Worm (Caenorhabditis elegans): ENCODE data around the gene ZK353.2.

The ZK353.2 gene

ce11 chrIII:8429035-8429434, 30.5 kb downstream of the ZK353.2 start, which contains the start of gene ZK1236.1:
TSS of gene ZK1236.1 (plus strand) at chrIII:8429297.
- TF ChIP-seq unc-62 (GFP tag; optimal IDR thresholded peaks at IDR 0.05) = no peak

ce11 chrIII:8429497-8429896, 31.0 kb downstream of the ZK353.2 start:
- TF ChIP-seq unc-62 (GFP tag; optimal IDR thresholded peaks at IDR 0.05) = no peak

ce11 chrIII:8432143-8432542, 33.6 kb downstream of the ZK353.2 start, which contains the start of gene ZK1236.5:
TSS of gene ZK1236.5 (minus strand) at chrIII:8432214.
- TF ChIP-seq unc-62 (GFP tag; optimal IDR thresholded peaks at IDR 0.05) = no peak

ce11 chrIII:8435074-8435473, 36.6 kb downstream of the ZK353.2 start, which contains the start of gene ZK1236.9:
TSS of gene ZK1236.9 (minus strand) at chrIII:8435174.
- TF ChIP-seq unc-62 (GFP tag; optimal IDR thresholded peaks at IDR 0.05) = no peak

ce11 chrIII:8437763-8438414, 39.4 kb downstream of the ZK353.2 start:
- TF ChIP-seq unc-62 (GFP tag; optimal IDR thresholded peaks at IDR 0.05) = no peak

ce11 chrIII:8439312-8439711, 40.8 kb downstream of the ZK353.2 start, which contains the start of gene pqn-96:
TSS of gene pqn-96 (minus strand) at chrIII:8439412.
- TF ChIP-seq unc-62 (GFP tag; optimal IDR thresholded peaks at IDR 0.05) = no peak

- no peak for TF ChIP-seq unc-62 (GFP tag; optimal IDR thresholded peaks at IDR 0.05)
These were observed 45.1 kb downstream of the ZK353.2 start, which contains the start of gene ufbp-1 for ce11 chrIII:8443557-8444131. TSS of gene ufbp-1 (minus strand) at chrIII:8443607.

ce11 chrIII:8444433-8445090, 46.1 kb downstream of the ZK353.2 start:
- TF ChIP-seq unc-62 (GFP tag; optimal IDR thresholded peaks at IDR 0.05) = no peak

ce11 chrIII:8446061-8446460, 47.5 kb downstream of the ZK353.2 start:
- TF ChIP-seq unc-62 (GFP tag; optimal IDR thresholded peaks at IDR 0.05) = no peak

- no peak for TF ChIP-seq unc-62 (GFP tag; optimal IDR thresholded peaks at IDR 0.05)
These were observed 48.0 kb downstream of the ZK353.2 start, which contains the start of gene hsp-110 for ce11 chrIII:8446534-8446933. TSS of gene hsp-110 (minus strand) at chrIII:8446909.

- TF ChIP-seq unc-62 (GFP tag; optimal IDR thresholded peaks at IDR 0.05) = no peak
These were observed 48.5 kb downstream of the ZK353.2 start, which contains the start of gene rpn-3 for ce11 chrIII:8446940-8447403. TSS of gene rpn-3 (plus strand) at chrIII:8447353.

Data from whole organism, dauer.